Worm (Caenorhabditis elegans) whole organism, late embryonic: Measurements from ENCODE around the gene nhr-63.

Experiments used
- K09A11.1 ChIP-seq: sonication (generic microtip); optimal IDR thresholded peaks from 2 replicates; lab custom pipeline; 2017; ENCODE audit warnings: antibody characterized with exemption, mild to moderate bottlenecking, missing genetic modification characterization, missing compliant biosample characterization; ENCODE audit not compliant: insufficient read depth
- Y22D7AL.16 ChIP-seq: sonication (generic microtip); optimal IDR thresholded peaks from 2 replicates; lab custom pipeline; 2016; ENCODE audit warnings: missing genetic modification characterization, missing compliant biosample characterization
- ceh-14 ChIP-seq: sonication (generic microtip); optimal IDR thresholded peaks from 2 replicates; lab custom pipeline; 2016; ENCODE audit warnings: missing genotype, missing genetic modification characterization, missing compliant biosample characterization
- ceh-18 ChIP-seq: sonication (generic microtip); optimal IDR thresholded peaks from 2 replicates; lab custom pipeline; 2016; ENCODE audit warnings: missing genetic modification characterization, missing compliant biosample characterization
- ceh-19 ChIP-seq: fragments of 200-800 bp; sonication (Bioruptor generic); optimal IDR thresholded peaks from 2 replicates; lab custom pipeline; 2018; ENCODE audit warnings: mild to moderate bottlenecking, missing genetic modification characterization, missing compliant biosample characterization
- ceh-2 ChIP-seq: sonication (generic microtip); optimal IDR thresholded peaks from 2 replicates; lab custom pipeline; 2016; ENCODE audit warnings: missing genotype, missing genetic modification characterization, missing compliant biosample characterization
- ceh-22 ChIP-seq: sonication (generic microtip); optimal IDR thresholded peaks from 2 replicates; lab custom pipeline; 2017; ENCODE audit warnings: missing biosample characterization, missing genetic modification characterization
- ceh-9 ChIP-seq: sonication (generic microtip); optimal IDR thresholded peaks from 2 replicates; lab custom pipeline; 2016; ENCODE audit warnings: mild to moderate bottlenecking, missing genetic modification characterization, inconsistent platforms, missing compliant biosample characterization
- dve-1 ChIP-seq: sonication (generic microtip); optimal IDR thresholded peaks from 2 replicates; lab custom pipeline; 2017; ENCODE audit warnings: antibody characterized with exemption, mild to moderate bottlenecking, missing genetic modification characterization, missing compliant biosample characterization
- ets-4 ChIP-seq: sonication (generic microtip); optimal IDR thresholded peaks from 2 replicates; lab custom pipeline; 2016; ENCODE audit warnings: missing genetic modification characterization, missing compliant biosample characterization
- eyg-1 ChIP-seq: sonication (generic microtip); optimal IDR thresholded peaks from 2 replicates; lab custom pipeline; 2016; ENCODE audit warnings: missing genotype, missing genetic modification characterization, missing compliant biosample characterization
- hlh-13 ChIP-seq: fragments of 200-800 bp; sonication (Bioruptor generic); optimal IDR thresholded peaks from 2 replicates; lab custom pipeline; 2018; ENCODE audit warnings: mild to moderate bottlenecking, missing genetic modification characterization, missing compliant biosample characterization
- hlh-15 ChIP-seq: sonication (generic microtip); optimal IDR thresholded peaks from 2 replicates; lab custom pipeline; 2016; ENCODE audit warnings: missing genetic modification characterization, missing compliant biosample characterization
- hlh-6 ChIP-seq: sonication (generic microtip); optimal IDR thresholded peaks from 2 replicates; lab custom pipeline; 2016; ENCODE audit warnings: missing genotype, missing genetic modification characterization, missing compliant biosample characterization
- hlh-8 ChIP-seq: sonication (generic microtip); optimal IDR thresholded peaks from 2 replicates; lab custom pipeline; 2016; ENCODE audit warnings: missing genotype, missing genetic modification characterization, missing compliant biosample characterization
- lin-11 ChIP-seq: fragments of 200-800 bp; sonication (Bioruptor generic); optimal IDR thresholded peaks from 2 replicates; lab custom pipeline; 2018; ENCODE audit warnings: mild to moderate bottlenecking, missing genetic modification characterization, missing compliant biosample characterization
- mec-3 ChIP-seq: sonication (generic microtip); optimal IDR thresholded peaks from 2 replicates; lab custom pipeline; 2016; ENCODE audit warnings: borderline replicate concordance, missing genetic modification characterization, missing compliant biosample characterization
- nhr-11 ChIP-seq: fragments of 150-350 bp; optimal IDR thresholded peaks from 2 replicates; lab custom pipeline; 2014; ENCODE audit warnings: missing biosample characterization, missing genetic modification characterization
- pag-3 ChIP-seq: sonication (generic microtip); optimal IDR thresholded peaks from 2 replicates; lab custom pipeline; 2016; ENCODE audit warnings: missing compliant biosample characterization, missing genetic modification characterization, borderline replicate concordance
- pax-1 ChIP-seq: fragments of 150-350 bp; optimal IDR thresholded peaks from 2 replicates; lab custom pipeline; 2014; ENCODE audit warnings: missing biosample characterization, missing genetic modification characterization
- pqm-1 ChIP-seq: sonication (generic microtip); optimal IDR thresholded peaks from 2 replicates; lab custom pipeline; 2016; ENCODE audit warnings: missing genetic modification characterization, missing compliant biosample characterization
- pros-1 ChIP-seq: fragments of 150-350 bp; optimal IDR thresholded peaks from 2 replicates; lab custom pipeline; 2014; ENCODE audit warnings: missing biosample characterization, missing genetic modification reagents, missing genetic modification characterization
- ref-2 ChIP-seq: sonication (generic microtip); optimal IDR thresholded peaks from 2 replicates; lab custom pipeline; 2016; ENCODE audit warnings: missing genetic modification characterization, missing compliant biosample characterization
- rnt-1 ChIP-seq: sonication (generic microtip); optimal IDR thresholded peaks from 2 replicates; lab custom pipeline; 2016; ENCODE audit warnings: missing genetic modification characterization, missing compliant biosample characterization
- sox-2 ChIP-seq: fragments of 200-800 bp; sonication (Bioruptor generic); IDR thresholded peaks from 2 replicates; pipeline ENCODE4 v1.3.6; 2022; ENCODE audit warnings: missing genetic modification reagents, missing genetic modification characterization, missing compliant biosample characterization
- sox-4 ChIP-seq: sonication (generic microtip); optimal IDR thresholded peaks from 2 replicates; lab custom pipeline; 2017; ENCODE audit warnings: mild to moderate bottlenecking, missing genetic modification characterization, inconsistent platforms, missing compliant biosample characterization
- tbx-2 ChIP-seq: sonication (generic microtip); optimal IDR thresholded peaks from 2 replicates; lab custom pipeline; 2016; ENCODE audit warnings: missing genetic modification characterization, missing compliant biosample characterization
- ttx-3 ChIP-seq: sonication (generic microtip); optimal IDR thresholded peaks from 2 replicates; lab custom pipeline; 2016; ENCODE audit warnings: missing genetic modification reagents, missing genetic modification characterization, missing compliant biosample characterization
- unc-3 ChIP-seq, 2 experiments: fragments of 200-800 bp in 1 of 2; sonication (Bioruptor generic) in 1 of 2; sonication (generic microtip) in 1 of 2; conservative IDR thresholded peaks in 1 of 2; optimal IDR thresholded peaks in 1 of 2; 2 replicates each; pipeline versions ENCODE4 v1.3.6 to Lab custom; 2016 to 2022; ENCODE audit warnings: missing compliant biosample characterization in 2 of 2, missing genetic modification characterization in 2 of 2, missing genetic modification reagents in 1 of 2
- unc-55 ChIP-seq: sonication (generic microtip); optimal IDR thresholded peaks from 2 replicates; lab custom pipeline; 2017; ENCODE audit warnings: missing biosample characterization, missing genetic modification reagents, missing genetic modification characterization
- unc-86 ChIP-seq: sonication (generic microtip); optimal IDR thresholded peaks from 2 replicates; lab custom pipeline; 2016; ENCODE audit warnings: missing genetic modification characterization, missing compliant biosample characterization
- ztf-16 ChIP-seq: sonication (generic microtip); optimal IDR thresholded peaks from 2 replicates; lab custom pipeline; 2017; ENCODE audit warnings: missing genetic modification characterization, missing compliant biosample characterization

nhr-63 gene

DNA sequence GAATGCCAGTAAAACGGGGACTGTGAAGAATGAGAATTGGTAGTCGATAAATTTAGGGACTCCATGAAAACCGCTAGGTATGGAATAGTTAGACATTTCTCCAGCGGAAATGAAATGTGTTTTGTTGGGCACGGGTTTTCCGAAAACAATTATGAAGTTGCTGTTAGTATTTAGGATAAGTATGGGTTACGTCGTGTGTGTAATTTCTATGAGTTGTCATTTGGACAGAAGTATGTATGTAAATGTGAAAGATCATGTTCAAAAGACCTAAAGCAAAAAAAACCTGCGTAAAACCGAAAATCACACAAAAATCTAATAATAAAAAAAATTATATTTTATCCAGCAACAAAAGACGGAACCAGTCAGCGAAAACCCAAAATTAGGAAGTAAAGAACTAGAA is 29.9 kb upstream of the nhr-63 start, which contains the start of gene sru-23:
sru-23 (minus strand) TSS at position 101 of the 400 bp plus-strand sequence.
- TF ChIP-seq K09A11.1, result no peak
- TF ChIP-seq hlh-15 (tag; lab: Kevin White, UChicago), result no peak
- no peak for TF ChIP-seq eyg-1 (tag; lab: Kevin White, UChicago)
- no peak for TF ChIP-seq pag-3 (tag; lab: Kevin White, UChicago)
- TF ChIP-seq pax-1 (tag; lab: Kevin White, UChicago), result no peak
- TF ChIP-seq ceh-19 (GFP tag; lab: Kevin White, UChicago), result no peak

DNA sequence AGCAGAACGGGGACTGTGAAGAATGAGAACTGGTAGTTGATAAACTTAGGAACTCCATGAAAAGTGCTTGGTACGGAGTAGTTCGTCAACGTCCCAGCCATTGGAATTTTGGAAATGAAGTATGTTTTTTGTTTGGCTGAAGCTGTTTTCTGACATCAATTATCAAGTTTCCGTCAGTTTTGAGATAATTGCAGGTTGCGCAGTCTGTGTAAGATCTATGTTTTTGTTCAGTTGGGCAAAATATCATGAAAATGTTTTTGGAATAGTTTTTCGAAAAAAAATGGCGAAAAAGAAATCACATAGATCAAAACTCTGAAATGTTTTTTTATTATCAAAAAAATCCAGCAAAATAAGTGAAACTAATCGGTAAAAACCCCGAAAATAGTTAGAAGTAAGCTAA is 27.6 kb upstream of the nhr-63 start, which contains the start of gene sru-22:
sru-22 (minus strand) TSS at position 101 of the 400 bp plus-strand sequence.
- TF ChIP-seq pqm-1 (tag; lab: Kevin White, UChicago) (no peak), hlh-13 (GFP tag; lab: Kevin White, UChicago) (no peak), unc-86 (tag; lab: Kevin White, UChicago) (no peak), hlh-6 (tag; lab: Kevin White, UChicago) (no peak), ttx-3 (tag; lab: Kevin White, UChicago) (no peak), ceh-14 (tag; lab: Kevin White, UChicago) (no peak), unc-3 (GFP tag; conservative IDR thresholded peaks at IDR 0.05; lab: Robert Waterston, UW) (no peak), unc-3 (tag; optimal IDR thresholded peaks at IDR 0.05; lab: Kevin White, UChicago) (no peak), pros-1 (tag; lab: Kevin White, UChicago) (no peak), ceh-9 (tag; lab: Kevin White, UChicago) (no peak), hlh-8 (no peak), nhr-11 (no peak)

DNA sequence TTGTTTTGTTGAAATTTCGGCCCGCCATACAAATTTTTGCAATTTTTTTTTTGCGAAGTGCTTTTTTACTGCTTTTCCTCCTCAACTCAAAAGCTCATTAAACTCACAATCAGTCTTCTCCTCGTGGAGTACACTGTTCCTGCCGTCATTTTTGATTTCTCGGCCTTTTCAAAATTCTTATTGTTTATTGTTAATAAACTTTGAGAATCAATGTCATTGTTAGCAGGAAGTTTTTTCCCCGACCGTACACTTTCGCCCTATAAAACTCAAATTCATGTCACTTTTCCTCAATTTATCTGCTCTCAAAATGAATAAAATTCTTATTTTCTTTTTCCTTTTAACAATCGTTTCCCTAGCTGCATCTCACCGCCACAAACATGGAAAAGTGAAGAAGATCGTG is 26.5 kb upstream of the nhr-63 start, which contains the start of gene clec-232:
clec-232 (plus strand) TSS at position 301 of the 400 bp plus-strand sequence.
- TF ChIP-seq ceh-22 (tag; lab: Kevin White, UChicago) (no peak), sox-4 (tag; lab: Kevin White, UChicago) (no peak), unc-55 (no peak), ceh-18 (tag; lab: Kevin White, UChicago) (no peak), ceh-2 (tag; lab: Kevin White, UChicago) (no peak), ztf-16 (tag; lab: Kevin White, UChicago) (no peak), ref-2 (tag; lab: Kevin White, UChicago) (no peak)

DNA sequence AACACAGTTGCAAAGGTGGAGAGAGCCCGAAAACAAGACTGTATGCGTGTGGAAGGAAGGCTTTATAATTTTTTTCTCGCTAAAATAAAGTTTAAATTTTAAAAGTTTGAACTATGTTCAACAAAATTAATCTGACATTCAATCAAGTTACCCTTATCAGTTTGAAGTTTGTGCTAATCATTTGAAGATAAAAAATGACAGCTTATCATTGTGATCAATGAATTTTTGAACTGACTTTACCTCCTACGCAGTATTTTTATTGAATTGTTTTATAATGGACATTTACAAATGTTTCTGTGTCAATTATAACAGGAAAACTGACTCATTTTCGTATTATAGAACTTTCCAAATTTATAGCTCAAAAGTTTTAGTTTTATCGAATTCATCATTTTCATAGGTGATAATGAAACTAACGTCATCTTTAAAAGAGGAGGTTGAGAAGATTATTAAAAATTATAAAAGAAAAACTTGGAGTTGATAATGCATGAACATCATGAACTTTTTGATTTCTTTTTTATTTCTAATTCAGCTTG is 24.1 kb upstream of the nhr-63 start, which contains the start of gene oac-20:
oac-20 (plus strand) TSS at position 483 of the 533 bp plus-strand sequence.
- TF ChIP-seq ets-4 (tag; lab: Kevin White, UChicago), result no peak
- TF ChIP-seq tbx-2, result no peak
- TF ChIP-seq ceh-2 (tag; lab: Kevin White, UChicago), result no peak
- no peak for TF ChIP-seq Y22D7AL.16
- TF ChIP-seq mec-3 (tag; lab: Kevin White, UChicago), result no peak

DNA sequence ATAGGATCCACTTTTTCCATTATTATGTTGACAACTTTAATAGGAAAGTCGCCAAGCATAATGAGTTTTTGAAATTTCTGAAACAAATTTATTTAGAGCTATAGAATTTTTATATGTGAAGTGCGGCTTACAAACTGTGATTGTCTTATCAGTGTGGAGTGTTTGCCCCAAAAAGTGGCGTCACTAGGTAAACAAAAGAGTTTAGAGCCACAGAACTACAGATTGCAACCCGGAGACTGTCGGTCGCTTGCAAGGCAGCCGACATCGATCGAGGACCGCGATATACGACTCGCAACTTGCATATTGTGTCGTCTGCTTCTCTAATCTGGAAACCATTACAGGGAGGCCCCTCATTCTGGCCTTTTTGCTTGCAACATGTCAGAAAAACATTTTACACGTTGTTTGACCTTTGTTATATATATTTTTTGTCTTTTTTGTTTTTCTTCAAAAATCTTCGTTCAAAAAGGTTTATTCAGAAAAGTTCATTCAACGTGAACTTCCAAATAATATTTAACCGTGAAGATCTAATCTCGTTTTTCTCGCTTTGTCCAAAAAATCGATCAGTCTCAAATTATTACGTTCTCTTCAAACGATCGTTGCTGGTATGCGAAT is 19.5 kb upstream of the nhr-63 start, which contains the start of the genes fbxa-99 and F36G9.13:
fbxa-99 (minus strand) TSS at position 122 of the 612 bp plus-strand sequence.
F36G9.13 (plus strand) TSS at position 562 of the 612 bp plus-strand sequence.
- no peak for TF ChIP-seq ttx-3 (tag; lab: Kevin White, UChicago)
- TF ChIP-seq sox-2 (GFP tag; lab: Robert Waterston, UW), result no peak
- TF ChIP-seq dve-1, result no peak
- no peak for TF ChIP-seq lin-11 (tag; lab: Kevin White, UChicago)
- TF ChIP-seq rnt-1, result no peak
- no peak for TF ChIP-seq ets-4 (tag; lab: Kevin White, UChicago)
- TF ChIP-seq ceh-14 (tag; lab: Kevin White, UChicago), result no peak
